Worm (Caenorhabditis elegans) whole organism, young adult: ENCODE results near the gene egl-26.

ENCODE experiments used
- Y67H2A.10 ChIP-seq: fragments of 200-800 bp; sonication (Bioruptor generic); conservative IDR thresholded peaks from 2 replicates; pipeline ENCODE4 v1.3.6; 2022; ENCODE audit warnings: missing genetic modification reagents, missing genetic modification characterization, missing compliant biosample characterization
- cebp-2 ChIP-seq: fragments of 200-800 bp; sonication (Bioruptor generic); IDR thresholded peaks from 2 replicates; pipeline ENCODE4 v1.3.6; 2022; ENCODE audit warnings: missing genetic modification characterization, missing compliant biosample characterization
- mes-4 ChIP-seq: sonication (generic microtip); optimal IDR thresholded peaks from 2 replicates; lab custom pipeline; 2016; ENCODE audit warnings: missing genotype, missing genetic modification characterization, missing compliant biosample characterization
- nhr-179 ChIP-seq: sonication (generic microtip); optimal IDR thresholded peaks from 2 replicates; lab custom pipeline; 2016; ENCODE audit warnings: mild to moderate bottlenecking, missing genetic modification characterization, missing compliant biosample characterization

- no peak for TF ChIP-seq Y67H2A.10 (GFP tag; lab: Robert Waterston, UW)
- no peak for TF ChIP-seq mes-4 (tag; lab: Kevin White, UChicago)
- TF ChIP-seq nhr-179, result no peak
- no peak for TF ChIP-seq cebp-2
Observed at ce11 chrII:31521-31920, 37.9 kb upstream of the egl-26 start, which contains the start of the genes F23F1.5 and fbxc-54.
